Worm (Caenorhabditis elegans): ENCODE results near the gene papl-1.

papl-1 gene

ce11 chrV:12716447-12716846, 43.1 kb downstream of the papl-1 start, which contains the start of gene str-178:
str-178 (minus strand) TSS chrV:12716547.
- TF ChIP-seq dmd-4 (tag; optimal IDR thresholded peaks at IDR 0.05) (no peak), lin-39 (tag; optimal IDR thresholded peaks at IDR 0.05) (no peak)

- no peak for TF ChIP-seq zag-1 (tag; optimal IDR thresholded peaks at IDR 0.05)
- TF ChIP-seq C34F6.9 (tag; optimal IDR thresholded peaks at IDR 0.05) = no peak
- TF ChIP-seq aly-2 (tag; optimal IDR thresholded peaks at IDR 0.05) = no peak
- no peak for TF ChIP-seq dmd-4 (tag; optimal IDR thresholded peaks at IDR 0.05)
- no peak for TF ChIP-seq ztf-1 (GFP tag; conservative IDR thresholded peaks at IDR 0.05)
- no peak for TF ChIP-seq unc-62 (GFP tag; optimal IDR thresholded peaks at IDR 0.05)
- no peak for TF ChIP-seq fos-1 (tag; optimal IDR thresholded peaks at IDR 0.05)
- TF ChIP-seq sma-3 (GFP tag; optimal IDR thresholded peaks at IDR 0.05) = no peak
- TF ChIP-seq nhr-6 (tag; optimal IDR thresholded peaks at IDR 0.05) = no peak
- no peak for TF ChIP-seq mdl-1 (tag; optimal IDR thresholded peaks at IDR 0.05)
- TF ChIP-seq lin-13 (GFP tag; optimal IDR thresholded peaks at IDR 0.05) = no peak
- no peak for TF ChIP-seq egl-27 (tag; optimal IDR thresholded peaks at IDR 0.05)
These were observed 45.4 kb downstream of the papl-1 start, which contains the start of gene R11D1.4 for ce11 chrV:12714120-12714519. R11D1.4 (minus strand) TSS chrV:12714220.

DNA sequence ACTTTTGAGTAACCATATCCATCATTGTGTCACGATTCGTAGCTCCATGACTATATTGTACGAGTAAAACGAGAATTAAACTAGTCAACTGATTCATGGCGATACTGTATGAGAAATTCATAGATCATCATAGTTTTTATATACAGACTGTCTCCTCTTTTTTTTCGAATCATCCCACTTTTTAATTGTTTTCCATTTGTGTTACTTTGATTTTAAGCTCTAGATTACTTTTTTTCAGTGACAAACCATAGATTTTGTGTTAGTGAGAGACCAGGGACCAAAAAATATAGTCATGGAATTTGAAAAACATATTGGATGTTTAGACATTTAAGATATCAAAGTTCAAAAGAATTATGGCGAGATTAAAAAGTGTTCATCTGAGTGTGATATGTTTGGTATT, 47.6 kb downstream of the papl-1 start, which contains the start of gene R11D1.3:
Gene R11D1.3, minus strand, starts transcription at position 101 of the 400 bp plus-strand sequence.
- TF ChIP-seq sem-4 (tag; optimal IDR thresholded peaks at IDR 0.05) (no peak), mab-5 (tag; optimal IDR thresholded peaks at IDR 0.05) (no peak), nhr-23 (tag; optimal IDR thresholded peaks at IDR 0.05) (no peak), nhr-237 (tag; optimal IDR thresholded peaks at IDR 0.05) (no peak), sma-9 (GFP tag; optimal IDR thresholded peaks at IDR 0.05) (no peak), sma-9 (tag; optimal IDR thresholded peaks at IDR 0.05) (no peak), unc-55 (GFP tag; optimal IDR thresholded peaks at IDR 0.05) (no peak), egl-27 (tag; optimal IDR thresholded peaks at IDR 0.05) (no peak), fos-1 (tag; optimal IDR thresholded peaks at IDR 0.05) (no peak), sma-3 (GFP tag; optimal IDR thresholded peaks at IDR 0.05) (no peak), zag-1 (tag; optimal IDR thresholded peaks at IDR 0.05) (no peak), elt-3 (tag; optimal IDR thresholded peaks at IDR 0.05) (no peak), Y55F3AM.14 (GFP tag; optimal IDR thresholded peaks at IDR 0.05) (no peak), nhr-12 (tag; optimal IDR thresholded peaks at IDR 0.05) (no peak), ztf-11 (tag; optimal IDR thresholded peaks at IDR 0.05) (no peak), F13H6.1 (tag; optimal IDR thresholded peaks at IDR 0.05) (no peak), lin-13 (GFP tag; optimal IDR thresholded peaks at IDR 0.05) (no peak), elt-1 (tag; optimal IDR thresholded peaks at IDR 0.05) (no peak), C34F6.9 (tag; optimal IDR thresholded peaks at IDR 0.05) (no peak), lsy-2 (tag; optimal IDR thresholded peaks at IDR 0.05) (no peak), ztf-4 (tag; optimal IDR thresholded peaks at IDR 0.05) (no peak)

ce11 chrV:12708305-12708704, 51.3 kb downstream of the papl-1 start, which contains the start of gene R11D1.2:
R11D1.2 (plus strand) TSS chrV:12708605.
- TF ChIP-seq ceh-82 (tag; optimal IDR thresholded peaks at IDR 0.05) = no peak
- TF ChIP-seq lin-13 (GFP tag; optimal IDR thresholded peaks at IDR 0.05) = no peak
- TF ChIP-seq unc-62 (GFP tag; optimal IDR thresholded peaks at IDR 0.05) = no peak
- no peak for TF ChIP-seq fos-1 (tag; optimal IDR thresholded peaks at IDR 0.05)
- TF ChIP-seq elt-1 (tag; optimal IDR thresholded peaks at IDR 0.05) = no peak
- TF ChIP-seq crh-2 (tag; optimal IDR thresholded peaks at IDR 0.05) = no peak
- TF ChIP-seq lin-39 (tag; optimal IDR thresholded peaks at IDR 0.05) = no peak
- no peak for TF ChIP-seq F13H6.1 (tag; optimal IDR thresholded peaks at IDR 0.05)
- TF ChIP-seq blmp-1 (tag; optimal IDR thresholded peaks at IDR 0.05; ENCODE audit: insufficient read depth) = no peak
- no peak for TF ChIP-seq sem-4 (tag; optimal IDR thresholded peaks at IDR 0.05)
